Fruit fly (Drosophila melanogaster) whole organism, embryonic: Measurements from ENCODE around the gene r2d2.

Experiments used
- Ada2b ChIP-seq: fragments of 200-800 bp; sonication (Bioruptor generic); IDR thresholded peaks from 2 replicates; pipeline ENCODE4 v1.3.6; 2022; ENCODE audit warnings: missing biosample characterization, missing genetic modification characterization
- Aef1 ChIP-seq: fragments of 200-800 bp; sonication (Bioruptor generic); IDR thresholded peaks from 3 replicates; pipeline ENCODE4 v1.3.6; 2022; ENCODE audit warnings: missing biosample characterization, missing genetic modification characterization
- Awh ChIP-seq: fragments of 200-800 bp; sonication (Bioruptor generic); IDR thresholded peaks from 2 replicates; pipeline ENCODE4, ENCODE4 v1.3.6; 2022; ENCODE audit warnings: missing biosample characterization, missing genetic modification characterization
- BEAF-32 ChIP-seq: fragments of 200-800 bp; sonication (Bioruptor generic); optimal IDR thresholded peaks from 3 replicates; lab custom pipeline; 2017; ENCODE audit warnings: missing biosample characterization, missing genetic modification characterization, mild to moderate bottlenecking, moderate library complexity, missing genetic modification reagents
- BtbVII ChIP-seq: fragments of 200-800 bp; sonication (Bioruptor generic); optimal IDR thresholded peaks from 3 replicates; lab custom pipeline; 2017; ENCODE audit warnings: missing biosample characterization, mild to moderate bottlenecking, missing genetic modification characterization
- CG11093 ChIP-seq: fragments of 200-800 bp; sonication (Bioruptor generic); IDR thresholded peaks from 3 replicates; pipeline ENCODE4 v1.3.6; 2022; ENCODE audit warnings: missing biosample characterization, missing genetic modification characterization
- CG11504 ChIP-seq: fragments of 200-800 bp; sonication (Bioruptor generic); optimal IDR thresholded peaks from 3 replicates; lab custom pipeline; 2019; ENCODE audit warnings: missing biosample characterization, mild to moderate bottlenecking, missing genetic modification characterization, moderate library complexity
- CG15269 ChIP-seq: fragments of 200-800 bp; sonication (Bioruptor generic); optimal IDR thresholded peaks from 2 replicates; lab custom pipeline; 2018; ENCODE audit warnings: missing biosample characterization, mild to moderate bottlenecking, missing genetic modification characterization, moderate library complexity
- CG1529 ChIP-seq: fragments of 200-800 bp; sonication (Bioruptor generic); optimal IDR thresholded peaks from 3 replicates; lab custom pipeline; 2018; ENCODE audit warnings: missing biosample characterization, missing genetic modification characterization
- CG17361 ChIP-seq: fragments of 200-800 bp; sonication (Bioruptor generic); IDR thresholded peaks from 3 replicates; pipeline ENCODE4 v1.3.6; 2022; ENCODE audit warnings: missing biosample characterization, missing genetic modification characterization
- CG2116 ChIP-seq: fragments of 200-800 bp; sonication (Bioruptor generic); optimal IDR thresholded peaks from 3 replicates; lab custom pipeline; 2018; ENCODE audit warnings: missing biosample characterization, mild to moderate bottlenecking, missing genetic modification characterization
- CG31441 ChIP-seq: fragments of 200-800 bp; sonication (Bioruptor generic); IDR thresholded peaks from 2 replicates; pipeline ENCODE4 v1.3.6; 2022; ENCODE audit warnings: missing biosample characterization, missing genetic modification characterization
- CG3281 ChIP-seq: fragments of 200-800 bp; sonication (Bioruptor generic); optimal IDR thresholded peaks from 3 replicates; lab custom pipeline; 2017; ENCODE audit warnings: missing biosample characterization, mild to moderate bottlenecking, missing genetic modification characterization
- CG33557 ChIP-seq: fragments of 200-800 bp; sonication (Bioruptor generic); optimal IDR thresholded peaks from 2 replicates; lab custom pipeline; 2019; ENCODE audit warnings: missing biosample characterization, mild to moderate bottlenecking, missing genetic modification characterization, moderate library complexity
- CG43689 ChIP-seq: fragments of 200-800 bp; sonication (Bioruptor generic); IDR thresholded peaks from 2 replicates; pipeline ENCODE4 v1.3.6; 2022; ENCODE audit warnings: missing biosample characterization, missing genetic modification characterization
- CG6683 ChIP-seq: fragments of 200-800 bp; sonication (Bioruptor generic); optimal IDR thresholded peaks from 2 replicates; lab custom pipeline; 2017; ENCODE audit warnings: missing biosample characterization, mild to moderate bottlenecking, missing genetic modification characterization, missing genetic modification reagents
- CG7839 ChIP-seq: fragments of 200-800 bp; sonication (Bioruptor generic); optimal IDR thresholded peaks from 3 replicates; lab custom pipeline; 2018; ENCODE audit warnings: missing biosample characterization, mild to moderate bottlenecking, missing genetic modification characterization, moderate library complexity
- CG8281 ChIP-seq: fragments of 200-800 bp; sonication (Bioruptor generic); optimal IDR thresholded peaks from 2 replicates; lab custom pipeline; 2018; ENCODE audit warnings: missing biosample characterization, mild to moderate bottlenecking, missing genetic modification characterization, moderate library complexity
- Camta ChIP-seq: fragments of 200-800 bp; sonication (Bioruptor generic); optimal IDR thresholded peaks from 2 replicates; lab custom pipeline; 2016; ENCODE audit warnings: missing biosample characterization, missing genetic modification characterization
- Dip3 ChIP-seq: fragments of 200-800 bp; sonication (Bioruptor generic); optimal IDR thresholded peaks from 3 replicates; lab custom pipeline; 2016; ENCODE audit warnings: missing biosample characterization, missing genetic modification characterization
- HLH3B ChIP-seq: fragments of 200-800 bp; sonication (Bioruptor generic); IDR thresholded peaks from 2 replicates; pipeline ENCODE4 v1.3.6; 2022; ENCODE audit warnings: missing biosample characterization, missing genetic modification characterization
- Hand ChIP-seq: fragments of 200-800 bp; sonication (Bioruptor generic); optimal IDR thresholded peaks from 2 replicates; lab custom pipeline; 2017; ENCODE audit warnings: mild to moderate bottlenecking, missing biosample characterization, missing genetic modification reagents, missing genetic modification characterization
- Hr78 ChIP-seq, 2 experiments: fragments of 200-800 bp in 1 of 2; fragments of >200 bp in 1 of 2; sonication (Bioruptor generic) in 1 of 2; optimal IDR thresholded peaks; 2 replicates each; lab custom pipeline; 2017 to 2019; ENCODE audit warnings: missing biosample characterization in 2 of 2, missing genetic modification characterization in 2 of 2, mild to moderate bottlenecking in 1 of 2, moderate library complexity in 1 of 2
- MBD-R2 ChIP-seq: fragments of 200-800 bp; sonication (Bioruptor generic); IDR thresholded peaks from 2 replicates; pipeline ENCODE4 v1.3.6; 2022; ENCODE audit warnings: missing biosample characterization, missing genetic modification characterization
- Med ChIP-seq: fragments of 200-800 bp; sonication (Bioruptor generic); peaks from one replicate; lab custom pipeline; 2016; ENCODE audit warnings: missing biosample characterization, missing genetic modification characterization, mild to moderate bottlenecking, inconsistent platforms, moderate library complexity
- Meics ChIP-seq: fragments of 200-800 bp; sonication (Bioruptor generic); optimal IDR thresholded peaks from 2 replicates; lab custom pipeline; 2017; ENCODE audit warnings: missing biosample characterization, mild to moderate bottlenecking, missing genetic modification characterization
- Pdp1 ChIP-seq, 2 experiments: fragments of 200-800 bp; sonication (Bioruptor generic); optimal IDR thresholded peaks; 3 replicates each; lab custom pipeline; 2016; ENCODE audit warnings: missing biosample characterization in 2 of 2, missing genetic modification characterization in 2 of 2, mild to moderate bottlenecking in 1 of 2, moderate library complexity in 1 of 2
- Ptx1 ChIP-seq: fragments of 200-800 bp; sonication (Bioruptor generic); IDR thresholded peaks from 2 replicates; pipeline ENCODE4 v1.3.6; 2022; ENCODE audit warnings: missing biosample characterization, missing genetic modification characterization
- Sry-δ ChIP-seq: fragments of 200-800 bp; sonication (Bioruptor generic); optimal IDR thresholded peaks from 2 replicates; lab custom pipeline; 2016; ENCODE audit warnings: missing biosample characterization, missing genetic modification characterization
- Ssrp ChIP-seq: fragments of 200-800 bp; sonication (Bioruptor generic); optimal IDR thresholded peaks from 2 replicates; lab custom pipeline; 2018; ENCODE audit warnings: missing biosample characterization, mild to moderate bottlenecking, missing genetic modification characterization, moderate library complexity
- cg ChIP-seq: fragments of 200-800 bp; sonication (Bioruptor generic); optimal IDR thresholded peaks from 3 replicates; lab custom pipeline; 2019; ENCODE audit warnings: missing biosample characterization, mild to moderate bottlenecking, missing genetic modification characterization, moderate library complexity
- chinmo ChIP-seq: fragments of 200-800 bp; sonication (Bioruptor generic); IDR thresholded peaks from 4 replicates; pipeline ENCODE4 v1.3.6; 2022; ENCODE audit warnings: missing biosample characterization, missing genetic modification characterization; ENCODE audit not compliant: partially characterized antibody
- chn ChIP-seq: fragments of 200-800 bp; sonication (Bioruptor generic); optimal IDR thresholded peaks from 2 replicates; lab custom pipeline; 2016; ENCODE audit warnings: missing biosample characterization, missing genetic modification characterization
- ems ChIP-seq: fragments of 200-800 bp; sonication (Bioruptor generic); optimal IDR thresholded peaks from 3 replicates; lab custom pipeline; 2016; ENCODE audit warnings: missing biosample characterization, missing genetic modification characterization
- grau ChIP-seq: fragments of 200-800 bp; optimal IDR thresholded peaks from 3 replicates; lab custom pipeline; 2019; ENCODE audit warnings: missing biosample characterization, mild to moderate bottlenecking, missing genetic modification characterization, moderate library complexity
- gt ChIP-seq: fragments of 200-800 bp; sonication (Bioruptor generic); IDR thresholded peaks from 2 replicates; pipeline ENCODE4 v1.3.6; 2022; ENCODE audit warnings: missing biosample characterization, missing genetic modification characterization
- h ChIP-seq: fragments of >200 bp; optimal IDR thresholded peaks from 2 replicates; lab custom pipeline; 2017
- hb ChIP-seq: fragments of 200-800 bp; sonication (Bioruptor generic); IDR thresholded peaks from 3 replicates; pipeline ENCODE4 v1.3.6; 2022; ENCODE audit warnings: missing biosample characterization, missing genetic modification characterization; ENCODE audit not compliant: partially characterized antibody
- jumu ChIP-seq: fragments of 200-800 bp; sonication (Bioruptor generic); optimal IDR thresholded peaks from 3 replicates; lab custom pipeline; 2016; ENCODE audit warnings: missing biosample characterization, missing genetic modification characterization
- ken ChIP-seq: fragments of 200-800 bp; sonication (Bioruptor generic); IDR thresholded peaks from 3 replicates; pipeline ENCODE4 v1.3.6; 2022; ENCODE audit warnings: missing biosample characterization, missing genetic modification characterization
- mam ChIP-seq: fragments of 200-800 bp; sonication (Bioruptor generic); optimal IDR thresholded peaks from 3 replicates; lab custom pipeline; 2016; ENCODE audit warnings: missing biosample characterization, missing genetic modification characterization
- nau ChIP-seq: fragments of 200-800 bp; sonication (Bioruptor generic); optimal IDR thresholded peaks from 3 replicates; lab custom pipeline; 2017; ENCODE audit warnings: missing biosample characterization, mild to moderate bottlenecking, missing genetic modification characterization, missing genetic modification reagents
- pita ChIP-seq: fragments of 200-800 bp; sonication (Bioruptor generic); optimal IDR thresholded peaks from 2 replicates; lab custom pipeline; 2017; ENCODE audit warnings: missing biosample characterization, mild to moderate bottlenecking, missing genetic modification characterization
- prd ChIP-seq, 3 experiments: fragments of >200 bp in 2 of 3; fragments of 200-800 bp in 1 of 3; sonication (Bioruptor generic) in 1 of 3; optimal IDR thresholded peaks in 2 of 3; IDR thresholded peaks in 1 of 3; 2 replicates in 2 of 3; 3 replicates in 1 of 3; pipeline versions ENCODE4 v1.3.6 to Lab custom; 2017 to 2022; ENCODE audit warnings: missing biosample characterization in 1 of 3, missing genetic modification characterization in 1 of 3
- sd ChIP-seq: fragments of 200-800 bp; sonication (Bioruptor generic); optimal IDR thresholded peaks from 3 replicates; lab custom pipeline; 2018; ENCODE audit warnings: missing biosample characterization, mild to moderate bottlenecking, missing genetic modification characterization, moderate library complexity
- ssp ChIP-seq: fragments of 200-800 bp; sonication (Bioruptor generic); IDR thresholded peaks from 2 replicates; pipeline ENCODE4 v1.3.6; 2022; ENCODE audit warnings: missing biosample characterization, missing genetic modification characterization
- stc ChIP-seq: fragments of 200-800 bp; sonication (Bioruptor generic); IDR thresholded peaks from 2 replicates; pipeline ENCODE4 v1.3.6; 2022; ENCODE audit warnings: missing biosample characterization, missing genetic modification characterization
- toy ChIP-seq: fragments of 200-800 bp; sonication (Bioruptor generic); IDR thresholded peaks from 2 replicates; pipeline ENCODE4 v1.3.6; 2022; ENCODE audit warnings: missing biosample characterization, missing genetic modification characterization
- zen2 ChIP-seq: fragments of 200-800 bp; sonication (Bioruptor generic); IDR thresholded peaks from 3 replicates; pipeline ENCODE4 v1.3.6; 2022; ENCODE audit warnings: missing biosample characterization, missing genetic modification characterization; ENCODE audit not compliant: partially characterized antibody

The r2d2 gene

dm6 chr2L:7782788-7783401 lies 17.1 kb upstream of the r2d2 start, which contains the start of gene Brd7-9 (continued):
- peak; percentile 81 for TF ChIP-seq BtbVII
- no peak for TF ChIP-seq gt (GFP tag; lab: Robert Waterston, UW)
- TF ChIP-seq Med (GFP tag; lab: Kevin White, UChicago), result peak; percentile 93
- TF ChIP-seq CG33557 (GFP tag; lab: Kevin White, UChicago), result no peak
- peak; percentile 51 for TF ChIP-seq BEAF-32 (GFP tag; lab: Kevin White, UChicago)
- peak; percentile 71 for TF ChIP-seq CG11504
- TF ChIP-seq HLH3B (GFP tag; lab: Robert Waterston, UW), result peak; percentile 75
- TF ChIP-seq zen2 (GFP tag; lab: Robert Waterston, UW), result no peak
- peak; percentile 62 for TF ChIP-seq grau (tag; lab: Kevin White, UChicago)
- no peak for TF ChIP-seq CG8281 (tag; lab: Kevin White, UChicago)
- peak; percentile 59; the same call in 1 of the 3 replicates for TF ChIP-seq CG11093 (GFP tag; lab: Robert Waterston, UW)
- peak; percentile 65 to 76 for TF ChIP-seq Pdp1 (GFP tag; optimal IDR thresholded peaks at IDR 0.05; lab: Kevin White, UChicago)
- peak; percentile 60 for TF ChIP-seq Aef1 (GFP tag; lab: Robert Waterston, UW)
- TF ChIP-seq CG17361 (GFP tag; lab: Robert Waterston, UW), result peak; percentile 69; the same call in 2 of the 3 replicates
- TF ChIP-seq chinmo (GFP tag; lab: Robert Waterston, UW), result 0 out of 4 replicates have a peak, but pooled peaks have one; percentile 50
- TF ChIP-seq Sry-δ (GFP tag; lab: Kevin White, UChicago), result peak; percentile 38
- TF ChIP-seq toy, result peak; percentile 70
- TF ChIP-seq chn (GFP tag; lab: Kevin White, UChicago), result peak; percentile 57
- TF ChIP-seq MBD-R2 (GFP tag; lab: Robert Waterston, UW), result peak; percentile 67
- TF ChIP-seq Meics (GFP tag; lab: Kevin White, UChicago), result peak; percentile 80
- TF ChIP-seq Awh (GFP tag; lab: Robert Waterston, UW), result peak; percentile 82
- peak; percentile 40 for TF ChIP-seq CG1529 (GFP tag; lab: Kevin White, UChicago)
- TF ChIP-seq prd (optimal IDR thresholded peaks at IDR 0.05; lab: Kevin White, UChicago), result no peak
- TF ChIP-seq prd (GFP tag; IDR thresholded peaks at IDR 0.05; lab: Robert Waterston, UW), result peak; percentile 78
- TF ChIP-seq cg, result no peak
- no peak for TF ChIP-seq hb (GFP tag; lab: Robert Waterston, UW)
- peak; percentile 57 for TF ChIP-seq CG6683 (GFP tag; lab: Kevin White, UChicago)
- TF ChIP-seq pita (GFP tag; lab: Kevin White, UChicago), result no peak
- TF ChIP-seq nau, result peak; percentile 77
- TF ChIP-seq ssp (GFP tag; lab: Robert Waterston, UW), result peak; percentile 33; the same call in 1 of the 2 replicates
- TF ChIP-seq jumu, result peak; percentile 65
- TF ChIP-seq Ada2b (GFP tag; lab: Robert Waterston, UW), result peak; percentile 65
- peak; percentile 23 for TF ChIP-seq Dip3
- TF ChIP-seq ken (GFP tag; lab: Robert Waterston, UW), result peak; percentile 72; the same call in 2 of the 3 replicates
- peak; percentile 74 for TF ChIP-seq CG15269 (tag; lab: Kevin White, UChicago)
- TF ChIP-seq mam (GFP tag; lab: Kevin White, UChicago), result peak; percentile 64
- TF ChIP-seq Hr78 (GFP tag; optimal IDR thresholded peaks at IDR 0.05; lab: Kevin White, UChicago), result no peak
- TF ChIP-seq CG3281 (GFP tag; lab: Kevin White, UChicago), result peak; percentile 85
- peak; percentile 64 for TF ChIP-seq CG31441 (GFP tag; lab: Robert Waterston, UW)
- peak; percentile 78 for TF ChIP-seq CG7839 (tag; lab: Kevin White, UChicago)
- peak; percentile 75 for TF ChIP-seq ems (GFP tag; lab: Kevin White, UChicago)
- peak; percentile 65 for TF ChIP-seq Ssrp
- peak; percentile 83 for TF ChIP-seq stc
- peak; percentile 72 for TF ChIP-seq Ptx1 (GFP tag; lab: Robert Waterston, UW)
- peak; percentile 43; the same call in 1 of the 2 replicates for TF ChIP-seq CG43689
- peak; percentile 46 for TF ChIP-seq CG2116
- no peak for TF ChIP-seq h
- peak; percentile 41 for TF ChIP-seq Camta
- no peak for TF ChIP-seq sd (tag; lab: Kevin White, UChicago)
- peak; percentile 55 for TF ChIP-seq Hand (GFP tag; lab: Kevin White, UChicago)
